Worm (Caenorhabditis elegans) whole organism, L3 larva: ENCODE measurements around the gene srv-8.

Experiments
- ZK546.5 ChIP-seq: sonication (generic microtip); optimal IDR thresholded peaks from 2 replicates; lab custom pipeline; 2017; ENCODE audit warnings: missing biosample characterization, missing genetic modification characterization
- ceh-28 ChIP-seq: fragments of 150-350 bp; optimal IDR thresholded peaks from 2 replicates; lab custom pipeline; 2014; ENCODE audit warnings: missing biosample characterization, missing genetic modification reagents, missing genetic modification characterization
- elt-3 ChIP-seq, 3 experiments: fragments of 150-350 bp in 1 of 3; sonication (generic microtip) in 2 of 3; optimal IDR thresholded peaks; 2 replicates in 2 of 3; 4 replicates in 1 of 3; lab custom pipeline; 2014 to 2017; ENCODE audit warnings: missing biosample characterization in 3 of 3, missing genetic modification characterization in 3 of 3
- nhr-25 ChIP-seq: sonication (generic microtip); optimal IDR thresholded peaks from 2 replicates; lab custom pipeline; 2017; ENCODE audit warnings: missing biosample characterization, missing genetic modification characterization
- nhr-67 ChIP-seq: fragments of 150-350 bp; optimal IDR thresholded peaks from 2 replicates; lab custom pipeline; 2014; ENCODE audit warnings: missing biosample characterization, missing genetic modification characterization
- nhr-77 ChIP-seq: fragments of 150-350 bp; optimal IDR thresholded peaks from 2 replicates; lab custom pipeline; 2014; ENCODE audit warnings: missing biosample characterization, missing genetic modification characterization
- pha-4 ChIP-seq: fragments of 150-350 bp; optimal IDR thresholded peaks from 2 replicates; lab custom pipeline; 2014; ENCODE audit warnings: missing biosample characterization, missing genetic modification reagents, missing genetic modification characterization

ce11 chrV:13407913-13408312 lies 12.6 kb downstream of the srv-8 start, which contains the start of gene F53F1.3:
- TF ChIP-seq nhr-25 (no peak), ceh-28 (tag; lab: Kevin White, UChicago) (no peak), ZK546.5 (tag; lab: Kevin White, UChicago) (no peak), pha-4 (tag; lab: Kevin White, UChicago) (no peak), nhr-77 (no peak), elt-3 (tag; optimal IDR thresholded peaks at IDR 0.05; lab: Kevin White, UChicago) (no peak), nhr-67 (tag; lab: Kevin White, UChicago) (no peak)
